Worm (Caenorhabditis elegans) whole organism, mixed stage, embryonic: ENCODE data around the gene T03G6.1.

Experiments used
- M03D4.4 ChIP-seq: sonication (generic microtip); optimal IDR thresholded peaks from 2 replicates; lab custom pipeline; 2017; ENCODE audit warnings: mild to moderate bottlenecking, missing genetic modification characterization, missing compliant biosample characterization
- bed-3 ChIP-seq: fragments of 200-800 bp; sonication (Bioruptor generic); optimal IDR thresholded peaks from 3 replicates; lab custom pipeline; 2018; ENCODE audit warnings: mild to moderate bottlenecking, missing genetic modification characterization, moderate library complexity, missing compliant biosample characterization
- blmp-1 ChIP-seq: fragments of 150-350 bp; optimal IDR thresholded peaks from 2 replicates; lab custom pipeline; 2014; ENCODE audit warnings: missing biosample characterization, missing genetic modification characterization
- ceh-39 ChIP-seq: fragments of 150-350 bp; optimal IDR thresholded peaks from 2 replicates; lab custom pipeline; 2014; ENCODE audit warnings: missing biosample characterization, missing genetic modification characterization
- ceh-43 ChIP-seq: fragments of 200-800 bp; sonication (Bioruptor generic); optimal IDR thresholded peaks from 2 replicates; lab custom pipeline; 2018; ENCODE audit warnings: mild to moderate bottlenecking, missing genetic modification characterization, moderate library complexity, missing compliant biosample characterization
- ceh-83 ChIP-seq: fragments of 200-800 bp; sonication (Bioruptor generic); optimal IDR thresholded peaks from 2 replicates; lab custom pipeline; 2018; ENCODE audit warnings: mild to moderate bottlenecking, missing genetic modification characterization, missing compliant biosample characterization
- ces-1 ChIP-seq: fragments of 150-350 bp; optimal IDR thresholded peaks from 2 replicates; lab custom pipeline; 2014; ENCODE audit warnings: missing biosample characterization, missing genetic modification reagents, missing genetic modification characterization
- cnd-1 ChIP-seq: fragments of 200-800 bp; sonication (Bioruptor generic); optimal IDR thresholded peaks from 2 replicates; lab custom pipeline; 2018; ENCODE audit warnings: mild to moderate bottlenecking, missing genetic modification characterization, missing compliant biosample characterization
- drap-1 ChIP-seq: fragments of 200-800 bp; sonication (Bioruptor generic); optimal IDR thresholded peaks from 3 replicates; lab custom pipeline; 2018; ENCODE audit warnings: mild to moderate bottlenecking, missing genetic modification characterization, missing compliant biosample characterization
- elt-1 ChIP-seq: sonication (generic microtip); optimal IDR thresholded peaks from 2 replicates; lab custom pipeline; 2017; ENCODE audit warnings: missing genetic modification characterization, mild to moderate bottlenecking, missing compliant biosample characterization, antibody characterized with exemption, moderate library complexity, borderline replicate concordance; ENCODE audit not compliant: insufficient read depth
- elt-3 ChIP-seq: fragments of 150-350 bp; optimal IDR thresholded peaks from 2 replicates; lab custom pipeline; 2014; ENCODE audit warnings: missing biosample characterization, missing genetic modification characterization
- ham-2 ChIP-seq: fragments of 200-800 bp; sonication (Bioruptor generic); optimal IDR thresholded peaks from 2 replicates; lab custom pipeline; 2018; ENCODE audit warnings: mild to moderate bottlenecking, missing genetic modification characterization, missing compliant biosample characterization
- hlh-1 ChIP-seq: fragments of 150-350 bp; optimal IDR thresholded peaks from 2 replicates; lab custom pipeline; 2014; ENCODE audit warnings: missing biosample characterization, missing genetic modification reagents, missing genetic modification characterization
- lin-13 ChIP-seq: fragments of 150-350 bp; optimal IDR thresholded peaks from 2 replicates; lab custom pipeline; 2014; ENCODE audit warnings: missing biosample characterization, missing genetic modification characterization
- lin-32 ChIP-seq: fragments of 200-800 bp; sonication (Bioruptor generic); optimal IDR thresholded peaks from 2 replicates; lab custom pipeline; 2018; ENCODE audit warnings: mild to moderate bottlenecking, missing genetic modification characterization, missing compliant biosample characterization
- lsy-2 ChIP-seq: fragments of 150-350 bp; optimal IDR thresholded peaks from 2 replicates; lab custom pipeline; 2014; ENCODE audit warnings: missing biosample characterization, missing genetic modification characterization
- mab-5 ChIP-seq: fragments of 150-350 bp; optimal IDR thresholded peaks from 2 replicates; lab custom pipeline; 2014; ENCODE audit warnings: missing biosample characterization, missing genetic modification characterization
- mep-1 ChIP-seq: fragments of 150-350 bp; optimal IDR thresholded peaks from 2 replicates; lab custom pipeline; 2017; ENCODE audit warnings: missing biosample characterization, missing genetic modification reagents, missing genetic modification characterization, inconsistent platforms
- mls-2 ChIP-seq: sonication (generic microtip); optimal IDR thresholded peaks from 2 replicates; lab custom pipeline; 2016; ENCODE audit warnings: mild to moderate bottlenecking, missing genetic modification characterization, moderate library complexity, missing compliant biosample characterization
- nhr-2 ChIP-seq: fragments of 150-350 bp; optimal IDR thresholded peaks from 2 replicates; lab custom pipeline; 2014; ENCODE audit warnings: missing biosample characterization, missing genetic modification characterization
- nhr-237 ChIP-seq: fragments of 150-350 bp; optimal IDR thresholded peaks from 2 replicates; lab custom pipeline; 2014; ENCODE audit warnings: missing biosample characterization, missing genetic modification characterization
- nhr-28 ChIP-seq: fragments of 150-350 bp; optimal IDR thresholded peaks from 2 replicates; lab custom pipeline; 2014; ENCODE audit warnings: missing biosample characterization, missing genetic modification characterization
- nhr-76 ChIP-seq: sonication (generic microtip); optimal IDR thresholded peaks from 2 replicates; lab custom pipeline; 2017; ENCODE audit warnings: missing biosample characterization, missing genetic modification characterization
- pha-4 ChIP-seq: fragments of 150-350 bp; optimal IDR thresholded peaks from 2 replicates; lab custom pipeline; 2018; ENCODE audit warnings: missing biosample characterization, missing genetic modification reagents, missing genetic modification characterization
- sem-2 ChIP-seq: fragments of 200-800 bp; sonication (Bioruptor generic); optimal IDR thresholded peaks from 2 replicates; lab custom pipeline; 2018; ENCODE audit warnings: mild to moderate bottlenecking, missing genetic modification characterization, missing compliant biosample characterization
- snpc-4 ChIP-seq: fragments of 150-350 bp; optimal IDR thresholded peaks from 2 replicates; lab custom pipeline; 2014; ENCODE audit warnings: missing biosample characterization, missing genetic modification characterization
- sptf-1 ChIP-seq: sonication (generic microtip); optimal IDR thresholded peaks from 2 replicates; lab custom pipeline; 2017; ENCODE audit warnings: mild to moderate bottlenecking, missing genetic modification characterization, moderate library complexity, missing compliant biosample characterization
- tbx-8 ChIP-seq: fragments of 200-800 bp; sonication (Bioruptor generic); optimal IDR thresholded peaks from 2 replicates; lab custom pipeline; 2018; ENCODE audit warnings: mild to moderate bottlenecking, missing genetic modification characterization, moderate library complexity, missing compliant biosample characterization
- unc-120 ChIP-seq: sonication (generic microtip); optimal IDR thresholded peaks from 2 replicates; lab custom pipeline; 2017; ENCODE audit warnings: missing genetic modification characterization, missing compliant biosample characterization; ENCODE audit not compliant: poor library complexity, severe bottlenecking
- unc-39 ChIP-seq: fragments of 150-350 bp; optimal IDR thresholded peaks from 2 replicates; lab custom pipeline; 2014; ENCODE audit warnings: missing biosample characterization, missing genetic modification characterization
- zip-8 ChIP-seq: fragments of 150-350 bp; optimal IDR thresholded peaks from 2 replicates; lab custom pipeline; 2014; ENCODE audit warnings: missing biosample characterization, missing genetic modification characterization
- ztf-11 ChIP-seq: fragments of 150-350 bp; optimal IDR thresholded peaks from 2 replicates; lab custom pipeline; 2014; ENCODE audit warnings: missing biosample characterization, missing genetic modification characterization

Gene T03G6.1

DNA sequence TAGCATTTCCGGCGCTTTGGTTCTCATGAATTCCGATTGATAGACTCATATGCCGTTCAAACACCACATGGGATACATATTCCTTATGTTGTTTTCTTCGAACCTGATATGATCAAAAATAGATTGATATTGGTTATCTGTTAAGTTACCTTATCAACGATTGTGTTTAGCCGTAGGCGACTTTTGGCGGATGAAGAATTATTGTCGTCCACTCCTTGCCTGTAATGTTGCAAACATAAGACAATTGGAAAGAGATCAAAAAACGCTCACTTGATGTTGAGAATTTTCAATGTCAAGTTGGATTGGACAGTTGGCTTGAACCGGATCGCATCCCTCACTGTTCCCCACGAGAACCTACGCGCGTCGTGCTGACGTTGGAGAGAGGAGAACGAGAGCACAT is 40.3 kb upstream of the T03G6.1 start:
- TF ChIP-seq sptf-1, result no peak
- no peak for TF ChIP-seq ces-1 (GFP tag; lab: Kevin White, UChicago)
- TF ChIP-seq sem-2 (GFP tag; lab: Kevin White, UChicago), result no peak
- TF ChIP-seq drap-1 (GFP tag; lab: Kevin White, UChicago), result no peak
- no peak for TF ChIP-seq ceh-43 (GFP tag; lab: Kevin White, UChicago)
- no peak for TF ChIP-seq tbx-8 (GFP tag; lab: Kevin White, UChicago)
- TF ChIP-seq unc-120 (tag; lab: Kevin White, UChicago), result no peak
- no peak for TF ChIP-seq nhr-76
- TF ChIP-seq ham-2 (GFP tag; lab: Kevin White, UChicago), result no peak
- no peak for TF ChIP-seq cnd-1
- TF ChIP-seq mab-5 (tag; lab: Kevin White, UChicago), result no peak

DNA sequence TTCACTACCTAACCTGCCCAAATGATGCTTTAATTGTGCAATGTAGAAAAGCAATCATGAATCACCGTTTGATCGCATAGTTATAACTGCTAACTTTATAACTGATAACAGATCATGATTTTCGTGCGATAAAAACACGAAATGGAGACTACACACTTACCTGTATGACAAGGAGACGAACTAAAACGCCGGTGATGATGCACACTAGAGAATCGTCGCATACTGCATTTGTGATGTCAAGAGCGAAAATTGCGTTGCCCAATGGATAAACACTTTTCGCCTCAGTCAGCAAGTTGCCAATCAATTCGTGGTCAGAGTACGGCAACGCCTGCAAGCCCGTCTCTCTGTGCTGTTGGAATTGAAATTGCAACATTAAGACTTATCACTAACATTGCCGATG is 39.0 kb upstream of the T03G6.1 start:
- TF ChIP-seq bed-3 (GFP tag; lab: Kevin White, UChicago) (no peak), hlh-1 (tag; lab: Kevin White, UChicago) (no peak), unc-120 (tag; lab: Kevin White, UChicago) (no peak), ceh-39 (tag; lab: Kevin White, UChicago) (no peak), ces-1 (GFP tag; lab: Kevin White, UChicago) (no peak), sem-2 (GFP tag; lab: Kevin White, UChicago) (no peak), lsy-2 (no peak), ham-2 (GFP tag; lab: Kevin White, UChicago) (no peak), elt-3 (no peak), elt-1 (tag; lab: Kevin White, UChicago) (no peak), mep-1 (tag; lab: Kevin White, UChicago) (no peak), pha-4 (tag; lab: Kevin White, UChicago) (no peak), mab-5 (tag; lab: Kevin White, UChicago) (no peak), ceh-43 (GFP tag; lab: Kevin White, UChicago) (no peak), zip-8 (tag; lab: Kevin White, UChicago) (no peak), cnd-1 (no peak), unc-39 (tag; lab: Kevin White, UChicago) (no peak), ztf-11 (tag; lab: Kevin White, UChicago) (no peak)

DNA sequence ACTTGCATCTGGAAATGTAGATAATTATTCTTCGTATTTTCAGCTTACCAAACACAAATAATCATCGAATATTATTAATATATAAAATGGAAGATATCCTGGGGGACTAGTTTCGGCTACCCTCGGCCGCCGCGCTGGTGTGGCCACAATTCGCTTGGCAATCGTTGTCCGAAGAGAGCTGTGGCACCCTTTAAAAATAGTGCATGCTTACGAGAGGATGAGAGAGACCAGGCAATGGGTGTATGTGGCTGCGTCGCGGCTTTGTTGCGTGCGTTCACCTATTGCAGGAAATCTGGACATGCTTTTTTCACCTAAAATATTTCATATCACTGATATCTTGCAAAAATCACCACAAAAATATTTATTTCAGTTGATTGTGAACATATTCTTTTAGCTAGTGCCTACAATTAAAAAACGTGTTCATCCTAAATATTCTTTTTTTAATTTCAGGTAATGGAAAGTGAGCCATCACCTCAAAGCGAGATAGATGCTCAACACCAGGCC is 35.3 kb upstream of the T03G6.1 start, which contains the start of the genes ccd-5 and F52H2.1:
Gene ccd-5 (minus strand): TSS at position 8 of the 504 bp plus-strand sequence.
Gene F52H2.1 (plus strand): TSS at position 454 of the 504 bp plus-strand sequence.
- no peak for TF ChIP-seq nhr-237 (tag; lab: Kevin White, UChicago)
- TF ChIP-seq blmp-1, result no peak
- no peak for TF ChIP-seq nhr-28
- no peak for TF ChIP-seq elt-3
- no peak for TF ChIP-seq pha-4 (tag; lab: Kevin White, UChicago)

DNA sequence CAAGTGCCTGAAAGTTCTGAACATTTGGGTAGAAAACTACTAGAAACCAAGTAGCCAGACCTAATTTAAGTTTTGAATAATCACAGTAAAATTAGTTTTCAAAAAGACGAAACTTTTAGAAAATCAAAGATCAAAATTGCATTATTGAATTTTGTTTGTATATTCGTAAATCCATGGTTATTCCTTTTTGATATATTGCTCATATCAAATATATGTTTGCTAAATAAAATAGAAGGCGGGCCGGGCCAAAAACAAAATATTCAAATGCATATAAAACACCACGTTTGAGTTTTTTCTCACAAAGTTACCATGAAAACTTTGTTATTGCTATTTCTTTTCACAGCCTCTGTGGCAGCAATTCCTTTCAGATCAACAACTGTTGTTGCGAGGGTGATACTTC is 30.6 kb upstream of the T03G6.1 start, which contains the start of gene ttr-42:
Gene ttr-42 (plus strand): TSS at position 301 of the 400 bp plus-strand sequence.
- TF ChIP-seq nhr-2 (tag; lab: Kevin White, UChicago) (no peak), lin-13 (tag; lab: Kevin White, UChicago) (no peak), pha-4 (tag; lab: Kevin White, UChicago) (no peak), blmp-1 (no peak)
- TF ChIP-seq, all 35 proteins: peak for 0

DNA sequence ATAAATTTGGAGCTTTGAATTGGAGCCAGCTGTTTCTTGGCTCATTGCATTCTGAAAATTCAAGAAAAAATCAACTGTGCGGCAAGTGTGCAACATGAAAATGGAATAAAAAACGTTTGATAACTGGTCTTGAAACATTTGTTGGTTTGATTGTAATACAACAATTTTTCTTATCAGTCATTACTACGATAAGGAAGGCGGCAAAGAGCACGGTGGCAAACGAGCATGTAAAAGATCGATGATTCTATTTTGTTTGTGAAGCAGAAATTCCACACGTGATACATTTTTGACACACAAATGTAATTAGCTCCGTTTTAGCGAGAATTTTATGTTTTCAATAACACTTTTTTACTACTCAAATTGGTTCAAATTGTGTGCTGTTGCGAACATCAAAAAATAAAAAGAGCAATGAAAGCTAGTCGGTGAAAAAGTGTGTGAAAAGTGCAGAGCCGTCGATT is 27.5 kb upstream of the T03G6.1 start, which contains the start of gene H01M10.1:
Gene H01M10.1 (minus strand): TSS at position 51 of the 458 bp plus-strand sequence.
- TF ChIP-seq mls-2 (no peak), zip-8 (tag; lab: Kevin White, UChicago) (no peak), nhr-237 (tag; lab: Kevin White, UChicago) (no peak), elt-3 (no peak), ztf-11 (tag; lab: Kevin White, UChicago) (no peak), hlh-1 (tag; lab: Kevin White, UChicago) (no peak), cnd-1 (no peak), M03D4.4 (tag; lab: Kevin White, UChicago) (no peak), snpc-4 (no peak), mab-5 (tag; lab: Kevin White, UChicago) (no peak), ceh-39 (tag; lab: Kevin White, UChicago) (no peak), lin-32 (GFP tag; lab: Kevin White, UChicago) (no peak), ceh-83 (GFP tag; lab: Kevin White, UChicago) (no peak), ham-2 (GFP tag; lab: Kevin White, UChicago) (no peak), ces-1 (GFP tag; lab: Kevin White, UChicago) (no peak)
